Fruit fly (Drosophila melanogaster): ENCODE data around the gene rtet.

Gene rtet

dm6 chr3R:21101453-21102214 is 6.6 kb upstream of the rtet start, which contains the start of the genes CG7044 and Tbc1d22 (continued):
- TF ChIP-seq CG17186 (GFP tag; optimal IDR thresholded peaks at IDR 0.05) (no peak), YL-1 (GFP tag; optimal IDR thresholded peaks at IDR 0.05) (no peak), abd-A (tag; optimal IDR thresholded peaks at IDR 0.05) (no peak), Opbp (GFP tag; IDR thresholded peaks at IDR 0.05; ENCODE audit: partially characterized antibody) (peak; percentile 9; the same call in 1 of the 3 replicates), CG5245 (GFP tag; optimal IDR thresholded peaks at IDR 0.05) (no peak), Dref (GFP tag; IDR thresholded peaks at IDR 0.05) (no peak; the same call in 1 of the 2 replicates), CG8765 (GFP tag; IDR thresholded peaks at IDR 0.05) (no peak), onecut (GFP tag; IDR thresholded peaks at IDR 0.05) (no peak), CG11247 (GFP tag; IDR thresholded peaks at IDR 0.05) (no peak), Dll (GFP tag; IDR thresholded peaks at IDR 0.05; ENCODE audit: partially characterized antibody) (peak; percentile 50; the same call in 1 of the 4 replicates), sim (GFP tag; IDR thresholded peaks at IDR 0.05) (no peak), ro (GFP tag; IDR thresholded peaks at IDR 0.05) (no peak), Kr (GFP tag; optimal IDR thresholded peaks at IDR 0.05) (no peak), ind (GFP tag; optimal IDR thresholded peaks at IDR 0.05) (peak; percentile 48), Dek (tag; optimal IDR thresholded peaks at IDR 0.05) (peak; percentile 60), HLH54F (GFP tag; optimal IDR thresholded peaks at IDR 0.05) (peak; percentile 64), CG15073 (GFP tag; optimal IDR thresholded peaks at IDR 0.05) (no peak), ap (GFP tag; IDR thresholded peaks at IDR 0.05) (no peak), CG6689 (GFP tag; IDR thresholded peaks at IDR 0.05) (peak; percentile 50; the same call in 1 of the 2 replicates), MBD-R2 (GFP tag; IDR thresholded peaks at IDR 0.05) (peak; percentile 63), CG13624 (GFP tag; optimal IDR thresholded peaks at IDR 0.05) (peak; percentile 28), Optix (GFP tag; IDR thresholded peaks at IDR 0.05) (no peak), CG4328 (GFP tag; optimal IDR thresholded peaks at IDR 0.05) (no peak), CG2712 (tag; optimal IDR thresholded peaks at IDR 0.05) (peak; percentile 72), NfI (GFP tag; optimal IDR thresholded peaks at IDR 0.05) (peak; percentile 32), pfk (GFP tag; optimal IDR thresholded peaks at IDR 0.05) (no peak), CG2116 (GFP tag; optimal IDR thresholded peaks at IDR 0.05) (peak; percentile 29), usp (GFP tag; optimal IDR thresholded peaks at IDR 0.05) (no peak), Dp (GFP tag; optimal IDR thresholded peaks at IDR 0.05) (peak; percentile 16), CG1603 (tag; optimal IDR thresholded peaks at IDR 0.05) (no peak), CG10543 (GFP tag; optimal IDR thresholded peaks at IDR 0.05) (no peak), tup (GFP tag; optimal IDR thresholded peaks at IDR 0.05) (no peak), zen (tag; optimal IDR thresholded peaks at IDR 0.05) (peak; percentile 24), klu (GFP tag; IDR thresholded peaks at IDR 0.05) (no peak), Usf (GFP tag; optimal IDR thresholded peaks at IDR 0.05) (peak; percentile 45), CG32532 (GFP tag; IDR thresholded peaks at IDR 0.05) (peak; percentile 38), amos (GFP tag; IDR thresholded peaks at IDR 0.05; ENCODE audit: partially characterized antibody) (peak; percentile 54), CG12219 (GFP tag; optimal IDR thresholded peaks at IDR 0.05) (no peak), ac (GFP tag; optimal IDR thresholded peaks at IDR 0.05) (no peak)

DNA sequence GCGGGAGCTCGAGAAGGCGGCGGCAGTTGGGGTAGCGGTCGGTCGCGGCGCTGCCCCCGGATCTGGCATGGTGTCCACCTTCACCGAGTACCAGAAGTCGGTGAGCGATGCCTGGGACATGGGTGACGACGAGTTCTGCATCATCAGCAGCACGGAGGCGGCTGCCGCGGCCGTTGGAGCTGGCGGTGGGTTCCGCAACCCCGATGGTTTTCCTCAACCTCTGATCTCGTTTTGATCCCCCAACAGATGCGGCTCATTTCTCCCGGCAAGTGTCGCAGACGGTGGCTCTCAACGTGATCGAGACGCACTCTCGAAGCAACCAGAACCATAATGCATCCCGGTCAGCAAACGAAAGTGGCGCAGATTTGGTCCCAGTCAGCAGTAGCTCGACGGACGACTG is 5.8 kb upstream of the rtet start:
- TF ChIP-seq CG7963 (GFP tag; IDR thresholded peaks at IDR 0.05; ENCODE audit: partially characterized antibody): no peak
- peak; percentile 93 for TF ChIP-seq Ets65A (GFP tag)
- TF ChIP-seq mld (GFP tag; IDR thresholded peaks at IDR 0.05; ENCODE audit: partially characterized antibody): 0 out of 3 replicates have a peak, but pooled peaks have one; percentile 47
